Fruit fly (Drosophila melanogaster): ENCODE data around the gene Pka-R1.

The Pka-R1 gene

DNA sequence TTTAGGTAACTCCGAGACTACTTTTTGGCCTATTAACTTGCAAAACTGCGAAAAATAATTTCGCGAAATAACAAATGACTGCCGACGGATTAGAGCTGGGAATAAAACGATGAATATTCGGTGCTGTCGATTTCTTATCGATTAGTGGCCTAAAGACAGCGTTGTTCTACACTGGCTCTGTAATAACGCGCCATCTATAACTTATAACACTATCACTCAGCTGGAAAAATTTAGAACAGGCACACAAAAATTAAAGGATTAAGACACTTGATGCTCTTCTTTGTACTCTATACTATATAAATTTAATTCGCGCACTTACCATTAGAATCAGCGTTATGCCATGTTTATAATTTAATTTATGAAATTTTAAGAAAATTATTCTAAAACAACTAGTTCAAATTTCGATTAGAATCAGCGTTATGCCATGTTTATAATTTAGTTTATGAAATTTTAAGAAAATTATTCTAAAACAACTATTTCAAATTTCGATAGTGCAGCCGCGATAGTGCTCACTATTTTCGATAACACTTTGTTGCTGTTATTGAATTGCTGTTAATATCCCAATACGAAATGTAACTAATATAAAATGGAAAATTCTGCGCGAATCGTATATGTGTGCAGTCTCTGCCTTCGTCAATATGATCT is 25.7 kb downstream of the Pka-R1 start, which contains the start of the genes CSN3 and CG11456 (continued):
- TF ChIP-seq Smox (GFP tag; optimal IDR thresholded peaks at IDR 0.05) (peak; percentile 12), CG11762 (GFP tag; optimal IDR thresholded peaks at IDR 0.05; ENCODE audit: insufficient read depth) (no peak), CG4318 (GFP tag; optimal IDR thresholded peaks at IDR 0.05) (no peak), Gug (GFP tag; IDR thresholded peaks at IDR 0.05) (no peak), CG34406 (GFP tag; optimal IDR thresholded peaks at IDR 0.05) (no peak), CG10669 (GFP tag; optimal IDR thresholded peaks at IDR 0.05) (no peak), salr (GFP tag; optimal IDR thresholded peaks at IDR 0.05) (no peak), CG31627 (GFP tag; optimal IDR thresholded peaks at IDR 0.05) (peak; percentile 63), achi (GFP tag; optimal IDR thresholded peaks at IDR 0.05) (no peak), topi (GFP tag; optimal IDR thresholded peaks at IDR 0.05) (no peak), Lpt (GFP tag; optimal IDR thresholded peaks at IDR 0.05) (no peak)

DNA sequence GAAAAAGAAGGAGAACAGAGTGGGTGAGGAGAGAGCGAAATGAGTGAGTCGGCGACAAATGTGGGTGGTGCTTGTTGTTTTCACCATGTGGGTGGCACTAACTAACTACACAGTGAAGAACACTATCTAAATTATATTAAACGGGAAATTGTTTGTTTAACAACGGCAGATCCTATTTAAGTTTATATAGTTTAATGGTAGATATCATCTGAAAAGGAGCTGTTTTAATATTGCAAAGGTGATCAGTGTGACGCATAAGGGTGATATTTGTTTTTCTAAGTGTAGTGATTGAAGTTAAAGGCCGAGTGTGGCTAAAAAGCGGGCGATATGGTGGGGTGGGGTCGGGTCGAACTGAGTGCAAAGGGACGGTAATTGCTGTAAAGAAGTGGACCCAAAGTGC is 32.7 kb downstream of the Pka-R1 start:
- TF ChIP-seq CG31627 (GFP tag; optimal IDR thresholded peaks at IDR 0.05): no peak
- TF ChIP-seq Blimp-1 (GFP tag; optimal IDR thresholded peaks at IDR 0.05): no peak
- no peak for TF ChIP-seq CG11902 (GFP tag; optimal IDR thresholded peaks at IDR 0.05)
- TF ChIP-seq fd85E (GFP tag; optimal IDR thresholded peaks at IDR 0.05): no peak
- TF ChIP-seq esn (GFP tag; optimal IDR thresholded peaks at IDR 0.05): no peak
- no peak for TF ChIP-seq net (GFP tag; optimal IDR thresholded peaks at IDR 0.05)
- no peak for TF ChIP-seq svp (GFP tag)
- no peak for TF ChIP-seq CG8632 (GFP tag; optimal IDR thresholded peaks at IDR 0.05)
- no peak for TF ChIP-seq CG3032 (tag; optimal IDR thresholded peaks at IDR 0.05)
- no peak for TF ChIP-seq achi (GFP tag; optimal IDR thresholded peaks at IDR 0.05)
- TF ChIP-seq CG6163 (GFP tag; IDR thresholded peaks at IDR 0.05): no peak
- TF ChIP-seq CG6792 (GFP tag; optimal IDR thresholded peaks at IDR 0.05): no peak
- TF ChIP-seq CG6276 (GFP tag; optimal IDR thresholded peaks at IDR 0.05): no peak
- TF ChIP-seq CG34406 (GFP tag; optimal IDR thresholded peaks at IDR 0.05): no peak
- TF ChIP-seq Hr38 (GFP tag; optimal IDR thresholded peaks at IDR 0.05): no peak
- TF ChIP-seq CG1621 (tag; optimal IDR thresholded peaks at IDR 0.05): no peak
- TF ChIP-seq Smox (GFP tag; optimal IDR thresholded peaks at IDR 0.05): no peak
- TF ChIP-seq topi (GFP tag; optimal IDR thresholded peaks at IDR 0.05): no peak
- TF ChIP-seq Sox102F (GFP tag; optimal IDR thresholded peaks at IDR 0.05): no peak

DNA sequence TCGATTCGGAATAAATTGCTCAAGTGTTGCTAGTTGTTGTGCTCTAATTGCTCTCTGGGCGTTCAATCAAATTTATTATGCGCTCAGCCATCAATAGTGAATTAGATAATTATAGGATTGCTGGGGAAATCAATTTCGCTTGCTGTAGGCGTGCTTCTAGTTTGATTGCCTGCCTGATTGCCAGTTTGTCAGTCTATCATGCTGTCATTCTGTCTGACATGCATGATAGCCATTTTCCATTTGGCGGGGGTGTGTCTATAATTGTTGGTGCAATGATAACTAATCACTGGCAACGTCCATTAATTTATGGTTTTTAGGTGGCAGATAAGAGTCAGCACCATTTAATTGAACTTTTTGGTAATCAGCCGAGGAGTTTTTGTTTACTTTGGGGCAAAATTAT is 41.7 kb downstream of the Pka-R1 start:
- no peak for TF ChIP-seq CG10669 (GFP tag; optimal IDR thresholded peaks at IDR 0.05)
- TF ChIP-seq Hr4 (GFP tag; optimal IDR thresholded peaks at IDR 0.05): no peak

DNA sequence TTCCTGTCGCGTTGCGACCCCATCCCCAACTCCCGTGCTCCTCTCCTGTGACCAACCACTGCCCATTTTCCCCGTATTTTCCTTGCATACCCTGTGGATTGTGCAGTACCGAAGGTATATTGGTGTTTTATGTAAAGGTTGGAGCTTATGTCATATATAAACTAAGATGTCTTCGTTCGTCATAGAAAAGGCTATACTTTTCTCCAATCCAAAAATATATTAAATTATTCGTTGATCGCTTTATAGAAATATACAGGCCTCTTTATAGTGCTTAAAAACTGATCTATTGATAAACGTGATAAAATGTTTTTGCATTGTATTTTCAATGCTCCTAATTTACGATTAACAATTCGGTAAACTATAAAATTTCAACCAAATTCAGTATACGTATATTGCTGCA is 53.1 kb downstream of the Pka-R1 start:
- TF ChIP-seq Sox102F (GFP tag; optimal IDR thresholded peaks at IDR 0.05) (no peak), CG34406 (GFP tag; optimal IDR thresholded peaks at IDR 0.05) (no peak), Hr4 (GFP tag; optimal IDR thresholded peaks at IDR 0.05) (peak; percentile 6), CG31627 (GFP tag; optimal IDR thresholded peaks at IDR 0.05) (no peak), CG11902 (GFP tag; optimal IDR thresholded peaks at IDR 0.05) (no peak), CG9139 (GFP tag; optimal IDR thresholded peaks at IDR 0.05) (no peak), Sox14 (GFP tag; optimal IDR thresholded peaks at IDR 0.05) (no peak), acj6 (GFP tag; optimal IDR thresholded peaks at IDR 0.05) (no peak), dac (GFP tag; optimal IDR thresholded peaks at IDR 0.05) (no peak), Eip78C (GFP tag) (peak; percentile 38), fd85E (GFP tag; optimal IDR thresholded peaks at IDR 0.05) (no peak)

DNA sequence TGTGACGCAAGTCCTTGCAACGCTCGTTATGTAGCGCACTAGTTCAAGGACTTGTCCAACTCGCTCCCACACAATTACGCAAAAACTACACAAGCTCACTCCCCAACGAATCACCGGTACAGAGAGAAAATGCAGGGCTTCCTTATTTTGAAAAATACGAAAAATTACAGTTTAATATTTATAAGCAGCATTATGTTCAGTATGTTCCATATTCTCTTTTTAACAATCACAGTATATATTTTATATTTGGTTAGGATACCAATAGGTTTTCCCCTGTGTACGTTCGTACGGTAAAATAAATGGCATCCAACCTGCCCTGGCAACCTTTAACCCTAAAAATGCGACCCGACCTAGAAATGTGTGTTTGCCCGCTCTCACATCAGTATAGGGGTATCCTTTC is 68.1 kb downstream of the Pka-R1 start:
- no peak for TF ChIP-seq CG8632 (GFP tag; optimal IDR thresholded peaks at IDR 0.05)
- TF ChIP-seq CG10631 (GFP tag; optimal IDR thresholded peaks at IDR 0.05): no peak
- TF ChIP-seq CG16779 (tag; optimal IDR thresholded peaks at IDR 0.05): no peak
- no peak for TF ChIP-seq acj6 (GFP tag; optimal IDR thresholded peaks at IDR 0.05)
- no peak for TF ChIP-seq Sox15 (GFP tag; optimal IDR thresholded peaks at IDR 0.05)
- TF ChIP-seq CG4318 (GFP tag; optimal IDR thresholded peaks at IDR 0.05): no peak
- no peak for TF ChIP-seq CG31627 (GFP tag; optimal IDR thresholded peaks at IDR 0.05)
- no peak for TF ChIP-seq salr (GFP tag; optimal IDR thresholded peaks at IDR 0.05)
